Fruit fly (Drosophila melanogaster) S2 (cell line): ENCODE data around the gene Muc68D.

Source experiments
- CG8478 ChIP-seq: fragments of >200 bp; optimal IDR thresholded peaks from 2 replicates; lab custom pipeline; 2018
- CTCF ChIP-seq, 2 experiments: fragments of >200 bp; optimal IDR thresholded peaks; 2 replicates each; lab custom pipeline; 2018

The Muc68D gene

dm6 chr3L:11772057-11772456 lies at the start of gene Muc68D:
Muc68D (minus strand) TSS chr3L:11772157.
- TF ChIP-seq CG8478 (lab: Kevin White, UChicago), result no peak
- TF ChIP-seq CTCF (optimal IDR thresholded peaks at IDR 0.05; lab: Kevin White, UChicago), result no peak

dm6 chr3L:11819639-11820456 lies 47.9 kb upstream of the Muc68D start:
- no peak for TF ChIP-seq CG8478 (lab: Kevin White, UChicago)
- no peak for TF ChIP-seq CTCF (optimal IDR thresholded peaks at IDR 0.05; lab: Kevin White, UChicago)

DNA sequence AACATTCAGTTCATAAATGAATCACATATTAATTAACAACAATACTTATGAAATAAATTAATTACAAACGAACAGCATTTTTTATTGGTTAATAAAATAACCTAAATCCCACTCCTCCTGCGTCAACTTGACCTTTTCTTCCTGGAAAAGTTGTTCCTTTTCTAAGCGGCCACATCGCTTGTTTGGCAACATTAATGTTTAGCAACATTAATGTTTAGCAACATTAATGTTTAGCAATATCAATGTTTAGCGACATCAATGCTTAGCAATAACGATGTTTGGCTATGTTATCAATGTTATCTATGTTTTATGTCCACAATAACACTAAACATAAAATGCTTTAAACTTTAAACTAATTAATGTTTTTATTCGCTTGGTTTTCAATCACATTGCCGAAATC lies 44.7 kb upstream of the Muc68D start:
- TF ChIP-seq CTCF (optimal IDR thresholded peaks at IDR 0.05; lab: Kevin White, UChicago) (no peak), CG8478 (lab: Kevin White, UChicago) (no peak)

dm6 chr3L:11815220-11815797 lies 43.4 kb upstream of the Muc68D start, which contains the start of gene CG14130:
CG14130 (plus strand) TSS chr3L:11815444.
- TF ChIP-seq CTCF (optimal IDR thresholded peaks at IDR 0.05; lab: Kevin White, UChicago), result peak in 1 of 2 experiments; percentile 12
- no peak for TF ChIP-seq CG8478 (lab: Kevin White, UChicago)

- no peak for TF ChIP-seq CTCF (optimal IDR thresholded peaks at IDR 0.05; lab: Kevin White, UChicago)
- no peak for TF ChIP-seq CG8478 (lab: Kevin White, UChicago)
These were observed 42.7 kb upstream of the Muc68D start, which contains the start of gene Cubn2 for dm6 chr3L:11814655-11815054. Cubn2 (minus strand) TSS chr3L:11814755.

dm6 chr3L:11801622-11802021 lies 29.7 kb upstream of the Muc68D start:
- TF ChIP-seq CG8478 (lab: Kevin White, UChicago), result no peak
- TF ChIP-seq CTCF (optimal IDR thresholded peaks at IDR 0.05; lab: Kevin White, UChicago), result no peak

- no peak for TF ChIP-seq CG8478 (lab: Kevin White, UChicago)
- no peak for TF ChIP-seq CTCF (optimal IDR thresholded peaks at IDR 0.05; lab: Kevin White, UChicago)
These were observed 28.8 kb upstream of the Muc68D start, which contains the start of gene Gcat for dm6 chr3L:11800761-11801160. Gcat (minus strand) TSS chr3L:11800861.

DNA sequence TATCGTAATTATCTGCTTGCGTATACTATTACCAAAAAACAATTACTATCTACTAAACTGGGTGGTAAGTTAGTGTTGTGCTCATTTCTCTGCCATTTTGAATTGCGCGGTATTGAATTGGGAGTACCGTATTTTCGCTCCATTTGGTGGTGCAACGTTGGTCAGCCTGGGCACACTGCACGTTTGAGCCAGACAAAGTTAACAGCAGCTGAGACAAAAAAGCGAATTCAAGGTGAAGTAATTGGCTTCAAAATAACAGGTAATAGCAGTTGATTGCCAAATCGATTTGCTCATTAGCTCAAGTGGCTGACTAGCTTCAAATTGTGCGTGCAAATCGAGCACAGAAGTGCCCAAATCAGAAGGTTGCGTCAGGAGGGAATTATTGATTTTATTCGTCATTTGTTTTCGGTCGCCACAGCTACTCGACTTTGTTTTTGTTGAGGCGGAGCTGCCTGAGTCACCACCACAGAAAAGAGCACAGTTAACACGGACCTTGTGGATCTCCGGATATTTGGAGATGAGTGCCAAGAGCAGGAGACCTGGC lies 23.6 kb upstream of the Muc68D start, which contains the start of gene Klp68D:
Gene Klp68D, plus strand, starts transcription at position 175 of the 544 bp plus-strand sequence.
- TF ChIP-seq CTCF (optimal IDR thresholded peaks at IDR 0.05; lab: Kevin White, UChicago) (no peak), CG8478 (lab: Kevin White, UChicago) (no peak)

DNA sequence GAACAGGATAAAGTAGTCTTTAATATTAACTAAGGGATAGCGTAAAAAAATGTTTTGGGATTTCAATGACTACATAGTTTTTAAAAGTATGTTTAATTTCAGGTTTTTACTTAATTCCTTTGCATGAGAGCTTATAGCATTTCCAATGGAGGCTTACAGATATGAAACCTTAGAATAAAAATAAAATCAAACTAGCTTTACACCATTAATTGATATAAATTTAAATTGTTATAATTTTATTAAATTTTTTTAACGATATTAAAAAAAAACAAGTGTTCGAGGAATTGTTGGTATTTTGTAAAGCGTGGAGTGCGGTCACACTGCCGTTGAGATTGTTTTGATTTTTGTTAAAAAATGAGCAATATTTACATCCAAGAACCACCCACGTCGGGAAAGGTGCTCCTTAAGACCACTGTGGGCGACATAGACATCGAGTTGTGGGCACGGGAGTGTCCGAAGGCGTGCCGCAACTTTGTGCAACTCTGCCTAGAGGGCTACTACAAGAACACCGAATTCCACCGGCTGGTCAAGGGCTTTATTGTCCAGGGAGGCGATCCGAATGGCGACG lies 21.4 kb upstream of the Muc68D start, which contains the start of the genes twy and CG10907:
Gene twy, minus strand, starts transcription at position 51 of the 568 bp plus-strand sequence.
Gene CG10907, plus strand, starts transcription at position 282 of the 568 bp plus-strand sequence.
- TF ChIP-seq CG8478 (lab: Kevin White, UChicago), result no peak
- TF ChIP-seq CTCF (optimal IDR thresholded peaks at IDR 0.05; lab: Kevin White, UChicago), result no peak

DNA sequence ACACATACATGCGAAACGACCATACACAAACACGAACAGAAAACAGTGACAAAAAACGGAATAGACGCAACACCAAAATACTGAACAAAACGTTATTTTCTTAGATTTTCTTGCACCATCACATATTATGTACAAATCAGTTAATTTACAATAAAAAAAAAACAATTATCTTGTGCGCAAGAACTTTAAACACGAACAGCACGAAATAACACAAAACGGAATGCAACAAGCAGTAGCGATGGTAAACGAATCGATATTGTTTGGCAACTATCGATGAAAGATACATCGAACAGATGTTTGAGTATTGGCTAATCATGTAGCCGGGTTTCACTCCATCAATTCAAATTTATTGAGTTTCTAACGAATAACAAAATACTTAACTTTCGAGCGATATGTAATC lies 17.8 kb upstream of the Muc68D start, which contains the start of gene Pi3K68D:
Gene Pi3K68D, minus strand, starts transcription at position 241 of the 400 bp plus-strand sequence.
- TF ChIP-seq CG8478 (lab: Kevin White, UChicago) (no peak), CTCF (optimal IDR thresholded peaks at IDR 0.05; lab: Kevin White, UChicago) (peak; percentile 43 to 67)

DNA sequence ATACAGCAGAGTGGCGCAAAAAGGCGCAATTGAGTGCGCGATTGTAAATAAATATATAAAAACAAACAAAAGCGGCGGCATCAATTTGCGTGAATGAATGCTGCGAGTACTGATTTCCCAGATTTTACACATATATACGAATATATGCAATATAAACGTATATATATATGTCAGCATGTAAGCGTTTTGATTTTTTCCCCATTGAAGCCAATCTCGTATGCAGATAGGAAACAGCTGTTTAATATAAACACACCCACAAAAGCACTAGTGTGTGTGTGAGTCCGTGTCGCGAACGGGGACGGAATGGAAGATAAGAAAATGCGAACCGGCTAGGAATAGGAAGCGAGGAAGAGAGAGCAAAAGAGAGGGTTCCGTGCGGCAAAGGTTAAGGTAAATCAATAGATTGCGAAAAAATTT lies 17.0 kb upstream of the Muc68D start:
- TF ChIP-seq CTCF (optimal IDR thresholded peaks at IDR 0.05; lab: Kevin White, UChicago), result no peak
- TF ChIP-seq CG8478 (lab: Kevin White, UChicago), result no peak

dm6 chr3L:11788195-11788594 lies 16.2 kb upstream of the Muc68D start:
- TF ChIP-seq CG8478 (lab: Kevin White, UChicago), result no peak
- TF ChIP-seq CTCF (optimal IDR thresholded peaks at IDR 0.05; lab: Kevin White, UChicago), result no peak

DNA sequence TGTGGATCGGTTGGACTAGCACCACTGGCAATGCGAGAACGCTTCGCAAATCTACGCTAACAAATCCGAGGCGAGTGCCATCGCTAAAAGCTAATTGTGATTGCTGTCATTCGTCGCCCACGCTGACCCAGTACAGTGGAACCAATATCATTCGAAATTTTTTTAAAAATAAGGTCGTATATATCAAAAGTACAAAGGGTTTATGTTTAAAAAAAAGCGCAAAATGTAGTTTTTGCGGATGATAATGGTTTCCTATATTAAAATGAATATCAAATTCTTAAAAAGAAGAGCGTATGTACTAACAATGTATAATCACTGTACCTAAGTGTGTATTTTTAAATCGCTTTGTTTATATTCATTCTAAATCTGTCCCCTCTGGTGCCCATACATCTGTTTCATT lies 13.3 kb upstream of the Muc68D start:
- no peak for TF ChIP-seq CG8478 (lab: Kevin White, UChicago)
- no peak for TF ChIP-seq CTCF (optimal IDR thresholded peaks at IDR 0.05; lab: Kevin White, UChicago)

dm6 chr3L:11777348-11777958 lies 5.5 kb upstream of the Muc68D start:
- TF ChIP-seq CG8478 (lab: Kevin White, UChicago) (no peak), CTCF (optimal IDR thresholded peaks at IDR 0.05; lab: Kevin White, UChicago) (no peak)
